Worm (Caenorhabditis elegans): ENCODE measurements around the gene gfi-1.

The gfi-1 gene

ce11 chrV:6433446-6434178 lies 33.9 kb upstream of the gfi-1 start, which contains the start of the genes gad-1 and erfa-1 (continued):
- TF ChIP-seq xbp-1 (tag; optimal IDR thresholded peaks at IDR 0.05): peak; percentile 38
- peak; percentile 72 for TF ChIP-seq nhr-71 (tag; optimal IDR thresholded peaks at IDR 0.05)
- no peak for TF ChIP-seq hlh-17 (GFP tag; optimal IDR thresholded peaks at IDR 0.05; ENCODE audit: borderline replicate concordance)
- peak; percentile 30 for TF ChIP-seq lin-13 (GFP tag; optimal IDR thresholded peaks at IDR 0.05)

ce11 chrV:6430526-6431371 lies 31.0 kb upstream of the gfi-1 start:
- TF ChIP-seq skn-1 (tag; optimal IDR thresholded peaks at IDR 0.05): no peak
- TF ChIP-seq sox-4 (tag; optimal IDR thresholded peaks at IDR 0.05): no peak
- no peak for TF ChIP-seq fkh-8 (tag; optimal IDR thresholded peaks at IDR 0.05)
- TF ChIP-seq nhr-47 (tag; optimal IDR thresholded peaks at IDR 0.05): no peak
- TF ChIP-seq ztf-4 (tag; optimal IDR thresholded peaks at IDR 0.05): no peak
- TF ChIP-seq mef-2 (tag; optimal IDR thresholded peaks at IDR 0.05): no peak
- peak; percentile 3 for TF ChIP-seq snu-23 (GFP tag; optimal IDR thresholded peaks at IDR 0.05)
- TF ChIP-seq ceh-88 (GFP tag; IDR thresholded peaks at IDR 0.05): no peak
- no peak for TF ChIP-seq pag-3 (tag; optimal IDR thresholded peaks at IDR 0.05; ENCODE audit: borderline replicate concordance, insufficient read depth)
- no peak for TF ChIP-seq lin-39 (tag; optimal IDR thresholded peaks at IDR 0.05)
- no peak for TF ChIP-seq Y116A8C.19 (tag; optimal IDR thresholded peaks at IDR 0.05; ENCODE audit: borderline replicate concordance)
- TF ChIP-seq ama-1 (optimal IDR thresholded peaks at IDR 0.05): no peak
- TF ChIP-seq zag-1 (tag; optimal IDR thresholded peaks at IDR 0.05): no peak
- no peak for TF ChIP-seq fos-1 (tag; optimal IDR thresholded peaks at IDR 0.05)
- TF ChIP-seq aly-2 (tag; optimal IDR thresholded peaks at IDR 0.05): no peak
- TF ChIP-seq fkh-10 (GFP tag; optimal IDR thresholded peaks at IDR 0.05): no peak
- TF ChIP-seq F16B12.6 (tag; optimal IDR thresholded peaks at IDR 0.05): no peak
- no peak for TF ChIP-seq efl-1 (optimal IDR thresholded peaks at IDR 0.05)
- peak in 1 of 2 experiments; percentile 16 for TF ChIP-seq efl-1 (GFP tag; optimal IDR thresholded peaks at IDR 0.05 in 1 of 2)
- TF ChIP-seq nhr-20 (tag; optimal IDR thresholded peaks at IDR 0.05): peak; percentile 41
- TF ChIP-seq unc-30 (tag; optimal IDR thresholded peaks at IDR 0.05): no peak
- TF ChIP-seq lin-14 (GFP tag; optimal IDR thresholded peaks at IDR 0.05): peak; percentile 22
- TF ChIP-seq lsy-2 (tag; optimal IDR thresholded peaks at IDR 0.05): peak in 1 of 2 experiments; percentile 10
- no peak for TF ChIP-seq nhr-19 (GFP tag; conservative IDR thresholded peaks at IDR 0.05)
- no peak for TF ChIP-seq dsc-1 (tag; optimal IDR thresholded peaks at IDR 0.05)
- no peak for TF ChIP-seq unc-62 (GFP tag; optimal IDR thresholded peaks at IDR 0.05)
- TF ChIP-seq tlp-1 (tag; optimal IDR thresholded peaks at IDR 0.05): no peak
- no peak for TF ChIP-seq efl-3 (GFP tag; optimal IDR thresholded peaks at IDR 0.05)
- TF ChIP-seq nhr-90 (tag; optimal IDR thresholded peaks at IDR 0.05; ENCODE audit: poor library complexity): peak; percentile 33
- TF ChIP-seq dpl-1 (GFP tag; optimal IDR thresholded peaks at IDR 0.05): no peak
- no peak for TF ChIP-seq aha-1 (tag; optimal IDR thresholded peaks at IDR 0.05)
- TF ChIP-seq ceh-8 (GFP tag; optimal IDR thresholded peaks at IDR 0.05): no peak
- TF ChIP-seq nhr-11 (tag; optimal IDR thresholded peaks at IDR 0.05): no peak
- TF ChIP-seq lin-15B (tag; optimal IDR thresholded peaks at IDR 0.05): no peak
- no peak for TF ChIP-seq nhr-28 (tag; optimal IDR thresholded peaks at IDR 0.05)
- TF ChIP-seq C04F5.9 (tag; optimal IDR thresholded peaks at IDR 0.05): no peak
- TF ChIP-seq lin-35 (GFP tag; optimal IDR thresholded peaks at IDR 0.05): peak in 1 of 2 experiments; percentile 16
- TF ChIP-seq egl-27 (tag; optimal IDR thresholded peaks at IDR 0.05): no peak
- TF ChIP-seq irx-1 (tag; optimal IDR thresholded peaks at IDR 0.05): no peak
- TF ChIP-seq nhr-71 (tag; optimal IDR thresholded peaks at IDR 0.05): peak; percentile 27
- no peak for TF ChIP-seq nhr-237 (tag; optimal IDR thresholded peaks at IDR 0.05)
- TF ChIP-seq alr-1 (tag; optimal IDR thresholded peaks at IDR 0.05; ENCODE audit: borderline replicate concordance): no peak
- no peak for TF ChIP-seq unc-86 (tag; optimal IDR thresholded peaks at IDR 0.05)
- no peak for TF ChIP-seq swsn-7 (tag; optimal IDR thresholded peaks at IDR 0.05)
- no peak for TF ChIP-seq ceh-82 (tag; optimal IDR thresholded peaks at IDR 0.05)
- peak; percentile 92 for TF ChIP-seq blmp-1 (tag; optimal IDR thresholded peaks at IDR 0.05)

All from whole organism, L1 larva.